Fruit fly (Drosophila melanogaster) whole organism, embryonic: ENCODE data around the gene Ctr1A.
A peak's percentile ranks its signal among the peaks of the same experiment; 100 is the strongest.

ENCODE experiments used
- B-H2 ChIP-seq: fragments of 200-800 bp; sonication (Bioruptor generic); optimal IDR thresholded peaks from 2 replicates; lab custom pipeline; 2018; ENCODE audit warnings: missing biosample characterization, mild to moderate bottlenecking, missing genetic modification characterization
- CG10431 ChIP-seq: fragments of 200-800 bp; sonication (Bioruptor generic); optimal IDR thresholded peaks from 3 replicates; lab custom pipeline; 2018; ENCODE audit warnings: missing biosample characterization, mild to moderate bottlenecking, missing genetic modification characterization
- CG11093 ChIP-seq: fragments of 200-800 bp; sonication (Bioruptor generic); IDR thresholded peaks from 3 replicates; pipeline ENCODE4 v1.3.6; 2022; ENCODE audit warnings: missing biosample characterization, missing genetic modification characterization
- CG12104 ChIP-seq: fragments of 200-800 bp; sonication (Bioruptor generic); optimal IDR thresholded peaks from 3 replicates; lab custom pipeline; 2016; ENCODE audit warnings: missing biosample characterization, missing genetic modification characterization
- CG12391 ChIP-seq: fragments of 200-800 bp; sonication (Bioruptor generic); optimal IDR thresholded peaks from 3 replicates; lab custom pipeline; 2018; ENCODE audit warnings: missing biosample characterization, mild to moderate bottlenecking, missing genetic modification characterization, moderate library complexity
- CG13123 ChIP-seq: fragments of 200-800 bp; sonication (Bioruptor generic); optimal IDR thresholded peaks from 2 replicates; lab custom pipeline; 2016; ENCODE audit warnings: missing biosample characterization, missing genetic modification characterization
- CG13287 ChIP-seq: fragments of 200-800 bp; sonication (Bioruptor generic); IDR thresholded peaks from 2 replicates; pipeline ENCODE4 v1.3.6; 2022; ENCODE audit warnings: missing biosample characterization, missing genetic modification characterization; ENCODE audit not compliant: partially characterized antibody
- CG13775 ChIP-seq: fragments of 200-800 bp; sonication (Bioruptor generic); optimal IDR thresholded peaks from 3 replicates; lab custom pipeline; 2017; ENCODE audit warnings: missing biosample characterization, mild to moderate bottlenecking, missing genetic modification characterization
- CG13894 ChIP-seq: fragments of 200-800 bp; sonication (Bioruptor generic); optimal IDR thresholded peaks from 3 replicates; lab custom pipeline; 2018; ENCODE audit warnings: missing biosample characterization, mild to moderate bottlenecking, missing genetic modification characterization, moderate library complexity
- CG15073 ChIP-seq: fragments of 200-800 bp; sonication (Bioruptor generic); optimal IDR thresholded peaks from 2 replicates; lab custom pipeline; 2016; ENCODE audit warnings: missing biosample characterization, missing genetic modification characterization
- CG15514 ChIP-seq: fragments of 200-800 bp; sonication (Bioruptor generic); optimal IDR thresholded peaks from 3 replicates; lab custom pipeline; 2017; ENCODE audit warnings: missing biosample characterization, missing genetic modification characterization, mild to moderate bottlenecking, moderate library complexity, missing genetic modification reagents
- CG16779 ChIP-seq: fragments of 200-800 bp; sonication (Bioruptor generic); IDR thresholded peaks from 2 replicates; pipeline ENCODE4 v1.3.6; 2022; ENCODE audit warnings: missing biosample characterization, missing genetic modification characterization
- CG17612 ChIP-seq: fragments of 200-800 bp; sonication (Bioruptor generic); IDR thresholded peaks from 2 replicates; pipeline ENCODE4 v1.3.6; 2022; ENCODE audit warnings: missing biosample characterization, missing genetic modification characterization
- CG2678 ChIP-seq: fragments of 200-800 bp; sonication (Bioruptor generic); optimal IDR thresholded peaks from 3 replicates; lab custom pipeline; 2019; ENCODE audit warnings: missing biosample characterization, mild to moderate bottlenecking, missing genetic modification characterization, moderate library complexity
- CG31441 ChIP-seq: fragments of 200-800 bp; sonication (Bioruptor generic); IDR thresholded peaks from 2 replicates; pipeline ENCODE4 v1.3.6; 2022; ENCODE audit warnings: missing biosample characterization, missing genetic modification characterization
- CG4360 ChIP-seq: fragments of 200-800 bp; sonication (Bioruptor generic); IDR thresholded peaks from 2 replicates; pipeline ENCODE4 v1.3.6; 2022; ENCODE audit warnings: missing biosample characterization, missing genetic modification characterization
- CG6654 ChIP-seq: fragments of 200-800 bp; sonication (Bioruptor generic); optimal IDR thresholded peaks from 2 replicates; lab custom pipeline; 2017; ENCODE audit warnings: missing biosample characterization, mild to moderate bottlenecking, missing genetic modification characterization
- CG6813 ChIP-seq: fragments of 200-800 bp; sonication (Bioruptor generic); optimal IDR thresholded peaks from 2 replicates; lab custom pipeline; 2017; ENCODE audit warnings: missing biosample characterization, missing genetic modification characterization, mild to moderate bottlenecking, moderate library complexity, missing genetic modification reagents
- CG8089 ChIP-seq: fragments of 200-800 bp; sonication (Bioruptor generic); optimal IDR thresholded peaks from 3 replicates; lab custom pipeline; 2016; ENCODE audit warnings: missing biosample characterization, missing genetic modification characterization
- CG8290 ChIP-seq, 3 experiments: fragments of 200-800 bp; sonication (Bioruptor generic); optimal IDR thresholded peaks; 2 replicates each; lab custom pipeline; 2016 to 2019; ENCODE audit warnings: missing biosample characterization in 3 of 3, missing genetic modification characterization in 3 of 3, mild to moderate bottlenecking in 2 of 3, moderate library complexity in 1 of 3
- Eip74EF ChIP-seq, 2 experiments: fragments of 200-800 bp in 1 of 2; fragments of >200 bp in 1 of 2; sonication (Bioruptor generic) in 1 of 2; optimal IDR thresholded peaks; 2 replicates each; lab custom pipeline; 2017 to 2019; ENCODE audit warnings: missing biosample characterization in 2 of 2, missing genetic modification characterization in 2 of 2, mild to moderate bottlenecking in 1 of 2, moderate library complexity in 1 of 2
- Fer1 ChIP-seq: fragments of 200-800 bp; sonication (Bioruptor generic); optimal IDR thresholded peaks from 2 replicates; lab custom pipeline; 2017; ENCODE audit warnings: missing biosample characterization, mild to moderate bottlenecking, missing genetic modification characterization
- Fer2 ChIP-seq: fragments of 200-800 bp; sonication (Bioruptor generic); optimal IDR thresholded peaks from 2 replicates; lab custom pipeline; 2018; ENCODE audit warnings: missing biosample characterization, mild to moderate bottlenecking, missing genetic modification characterization, moderate library complexity
- GATAe ChIP-seq: fragments of 200-800 bp; sonication (Bioruptor generic); conservative IDR thresholded peaks from 2 replicates; pipeline ENCODE4 v1.3.6; 2022; ENCODE audit warnings: missing biosample characterization, missing genetic modification characterization
- HHEX ChIP-seq: fragments of 200-800 bp; sonication (Bioruptor generic); optimal IDR thresholded peaks from 3 replicates; lab custom pipeline; 2017; ENCODE audit warnings: missing biosample characterization, mild to moderate bottlenecking, missing genetic modification characterization, missing genetic modification reagents
- HmgZ ChIP-seq: fragments of 200-800 bp; sonication (Bioruptor generic); optimal IDR thresholded peaks from 2 replicates; lab custom pipeline; 2018; ENCODE audit warnings: missing biosample characterization, mild to moderate bottlenecking, missing genetic modification characterization
- Hmr ChIP-seq: fragments of 200-800 bp; sonication (Bioruptor generic); optimal IDR thresholded peaks from 3 replicates; lab custom pipeline; 2017; ENCODE audit warnings: mild to moderate bottlenecking, missing biosample characterization, missing genetic modification reagents, missing genetic modification characterization
- Lpt ChIP-seq: fragments of >200 bp; optimal IDR thresholded peaks from 2 replicates; lab custom pipeline; 2018; ENCODE audit warnings: missing biosample characterization, missing genetic modification characterization
- Med ChIP-seq: fragments of 200-800 bp; sonication (Bioruptor generic); peaks from one replicate; lab custom pipeline; 2016; ENCODE audit warnings: missing biosample characterization, missing genetic modification characterization, mild to moderate bottlenecking, inconsistent platforms, moderate library complexity
- NFAT ChIP-seq: fragments of 200-800 bp; sonication (Bioruptor generic); IDR thresholded peaks from 2 replicates; pipeline ENCODE4 v1.3.6; 2022; ENCODE audit warnings: missing biosample characterization, missing genetic modification characterization
- Nf-YB ChIP-seq: fragments of 200-800 bp; sonication (Bioruptor generic); optimal IDR thresholded peaks from 3 replicates; lab custom pipeline; 2019; ENCODE audit warnings: missing biosample characterization, mild to moderate bottlenecking, missing genetic modification characterization, moderate library complexity
- Pdp1 ChIP-seq, 2 experiments: fragments of 200-800 bp; sonication (Bioruptor generic); optimal IDR thresholded peaks; 3 replicates each; lab custom pipeline; 2016; ENCODE audit warnings: missing biosample characterization in 2 of 2, missing genetic modification characterization in 2 of 2, mild to moderate bottlenecking in 1 of 2, moderate library complexity in 1 of 2
- aop ChIP-seq: fragments of 200-800 bp; sonication (Bioruptor generic); IDR thresholded peaks from 2 replicates; pipeline ENCODE4 v1.3.6; 2022; ENCODE audit warnings: missing biosample characterization, missing genetic modification characterization
- caup ChIP-seq: fragments of 200-800 bp; sonication (Bioruptor generic); optimal IDR thresholded peaks from 3 replicates; lab custom pipeline; 2017; ENCODE audit warnings: missing biosample characterization, mild to moderate bottlenecking, missing genetic modification characterization, moderate library complexity; ENCODE audit not compliant: severe bottlenecking
- cwo ChIP-seq: fragments of 200-800 bp; sonication (Bioruptor generic); optimal IDR thresholded peaks from 3 replicates; lab custom pipeline; 2017; ENCODE audit warnings: missing biosample characterization, missing genetic modification characterization, mild to moderate bottlenecking, moderate library complexity, missing genetic modification reagents
- eve ChIP-seq, 2 experiments: fragments of >200 bp; optimal IDR thresholded peaks; 2 replicates each; lab custom pipeline; 2017; ENCODE audit warnings: missing biosample characterization in 2 of 2, missing genetic modification characterization in 2 of 2
- exex ChIP-seq: fragments of 200-800 bp; sonication (Bioruptor generic); optimal IDR thresholded peaks from 4 replicates; lab custom pipeline; 2018; ENCODE audit warnings: missing biosample characterization, mild to moderate bottlenecking, missing genetic modification characterization, moderate library complexity
- fd102C ChIP-seq: fragments of 200-800 bp; sonication (Bioruptor generic); optimal IDR thresholded peaks from 2 replicates; lab custom pipeline; 2018; ENCODE audit warnings: missing biosample characterization, mild to moderate bottlenecking, missing genetic modification characterization, moderate library complexity
- grn ChIP-seq: fragments of 200-800 bp; sonication (Bioruptor generic); optimal IDR thresholded peaks from 3 replicates; lab custom pipeline; 2017; ENCODE audit warnings: missing biosample characterization, missing genetic modification characterization
- hth ChIP-seq: fragments of >200 bp; optimal IDR thresholded peaks from 2 replicates; lab custom pipeline; 2017; ENCODE audit warnings: inconsistent platforms
- insv ChIP-seq, 2 experiments: fragments of 200-800 bp; sonication (Bioruptor generic); optimal IDR thresholded peaks; 3 replicates each; lab custom pipeline; 2016 to 2018; ENCODE audit warnings: missing biosample characterization in 2 of 2, missing genetic modification characterization in 2 of 2
- kni ChIP-seq: fragments of 200-800 bp; sonication (Bioruptor generic); optimal IDR thresholded peaks from 3 replicates; lab custom pipeline; 2017; ENCODE audit warnings: mild to moderate bottlenecking, missing biosample characterization, missing genetic modification reagents, missing genetic modification characterization
- lab ChIP-seq: fragments of 200-800 bp; sonication (Bioruptor generic); optimal IDR thresholded peaks from 3 replicates; lab custom pipeline; 2017; ENCODE audit warnings: missing biosample characterization, missing genetic modification characterization, mild to moderate bottlenecking, moderate library complexity, missing genetic modification reagents
- mam ChIP-seq: fragments of 200-800 bp; sonication (Bioruptor generic); optimal IDR thresholded peaks from 3 replicates; lab custom pipeline; 2016; ENCODE audit warnings: missing biosample characterization, missing genetic modification characterization
- mld ChIP-seq: fragments of 200-800 bp; sonication (Bioruptor generic); IDR thresholded peaks from 3 replicates; pipeline ENCODE4 v1.3.6; 2022; ENCODE audit warnings: missing biosample characterization, missing genetic modification characterization; ENCODE audit not compliant: partially characterized antibody
- nerfin-2 ChIP-seq: fragments of 200-800 bp; sonication (Bioruptor generic); IDR thresholded peaks from 2 replicates; pipeline ENCODE4 v1.3.6; 2022; ENCODE audit warnings: missing biosample characterization, missing genetic modification characterization; ENCODE audit not compliant: partially characterized antibody
- row ChIP-seq: fragments of 200-800 bp; sonication (Bioruptor generic); IDR thresholded peaks from 3 replicates; pipeline ENCODE4 v1.3.6; 2022; ENCODE audit warnings: missing biosample characterization, missing genetic modification characterization
- twi ChIP-seq: fragments of 200-800 bp; optimal IDR thresholded peaks from 2 replicates; lab custom pipeline; 2019; ENCODE audit warnings: missing biosample characterization, mild to moderate bottlenecking, missing genetic modification characterization, moderate library complexity
- zfh2 ChIP-seq: fragments of 200-800 bp; sonication (Bioruptor generic); optimal IDR thresholded peaks from 2 replicates; lab custom pipeline; 2016; ENCODE audit warnings: missing biosample characterization, missing genetic modification characterization

The Ctr1A gene

dm6 chrX:6612509-6612908 lies 48.9 kb upstream of the Ctr1A start:
- TF ChIP-seq HmgZ (no peak), CG16779 (GFP tag; lab: Robert Waterston, UW) (no peak), CG8089 (no peak), hth (lab: Kevin White, UChicago) (no peak), nerfin-2 (GFP tag; lab: Robert Waterston, UW) (no peak), kni (peak; percentile 7), GATAe (GFP tag; lab: Robert Waterston, UW) (no peak), Nf-YB (GFP tag; lab: Kevin White, UChicago) (peak; percentile 33), fd102C (GFP tag; lab: Kevin White, UChicago) (no peak), CG6654 (GFP tag; lab: Kevin White, UChicago) (no peak), CG13123 (GFP tag; lab: Kevin White, UChicago) (no peak), Eip74EF (GFP tag; optimal IDR thresholded peaks at IDR 0.05; lab: Kevin White, UChicago) (no peak), Lpt (GFP tag; lab: Kevin White, UChicago) (no peak), CG12104 (no peak), CG4360 (no peak), grn (GFP tag; lab: Kevin White, UChicago) (peak; percentile 84), CG31441 (GFP tag; lab: Robert Waterston, UW) (no peak), zfh2 (GFP tag; lab: Kevin White, UChicago) (no peak), Fer2 (tag; lab: Kevin White, UChicago) (no peak)

dm6 chrX:6613581-6613980 lies 47.9 kb upstream of the Ctr1A start:
- TF ChIP-seq grn (GFP tag; lab: Kevin White, UChicago) (peak; percentile 0), lab (GFP tag; lab: Kevin White, UChicago) (peak; percentile 53), Med (GFP tag; lab: Kevin White, UChicago) (peak; percentile 72), NFAT (no peak), mam (GFP tag; lab: Kevin White, UChicago) (no peak), caup (GFP tag; lab: Kevin White, UChicago) (peak; percentile 25), CG2678 (tag; lab: Kevin White, UChicago) (peak; percentile 3), CG11093 (GFP tag; lab: Robert Waterston, UW) (no peak), CG17612 (no peak), Fer1 (GFP tag; lab: Kevin White, UChicago) (peak; percentile 2), twi (peak; percentile 74), exex (tag; lab: Kevin White, UChicago) (peak; percentile 34), CG10431 (GFP tag; lab: Kevin White, UChicago) (no peak), CG15514 (GFP tag; lab: Kevin White, UChicago) (peak; percentile 7), CG8290 (GFP tag; optimal IDR thresholded peaks at IDR 0.05; lab: Kevin White, UChicago) (no peak), CG8290 (tag; optimal IDR thresholded peaks at IDR 0.05; lab: Kevin White, UChicago) (peak in 1 of 2 experiments; percentile 5), Pdp1 (GFP tag; optimal IDR thresholded peaks at IDR 0.05; lab: Kevin White, UChicago) (peak in 1 of 2 experiments; percentile 25), eve (GFP tag; optimal IDR thresholded peaks at IDR 0.05; lab: Kevin White, UChicago) (peak in 1 of 2 experiments; percentile 23), Nf-YB (GFP tag; lab: Kevin White, UChicago) (no peak), CG13894 (peak; percentile 47), Hmr (GFP tag; lab: Kevin White, UChicago) (peak; percentile 7)

dm6 chrX:6614266-6614665 lies 47.2 kb upstream of the Ctr1A start:
- no peak for TF ChIP-seq insv (GFP tag; optimal IDR thresholded peaks at IDR 0.05; lab: Kevin White, UChicago)
- TF ChIP-seq mld: no peak
- TF ChIP-seq CG13287 (GFP tag; lab: Robert Waterston, UW): no peak
- no peak for TF ChIP-seq row (GFP tag; lab: Robert Waterston, UW)
- TF ChIP-seq aop (GFP tag; lab: Robert Waterston, UW): no peak
- TF ChIP-seq cwo (GFP tag; lab: Kevin White, UChicago): peak; percentile 9
- no peak for TF ChIP-seq CG13775
- TF ChIP-seq CG6813 (GFP tag; lab: Kevin White, UChicago): peak; percentile 77
- TF ChIP-seq CG12391 (tag; lab: Kevin White, UChicago): peak; percentile 3
- TF ChIP-seq CG15073 (GFP tag; lab: Kevin White, UChicago): no peak
- peak; percentile 53 for TF ChIP-seq HHEX (GFP tag; lab: Kevin White, UChicago)
- TF ChIP-seq B-H2 (GFP tag; lab: Kevin White, UChicago): peak; percentile 11
